Fruit fly (Drosophila melanogaster) whole organism, adult: ENCODE results near the gene CG14109.
A peak's percentile ranks its signal among the peaks of the same experiment; 100 is the strongest.

Experiments
- CG11617 ChIP-seq: fragments of 200-800 bp; sonication (Bioruptor generic); optimal IDR thresholded peaks from 2 replicates; lab custom pipeline; 2017; ENCODE audit warnings: mild to moderate bottlenecking, missing biosample characterization, missing genetic modification reagents, missing genetic modification characterization
- CG12768 ChIP-seq: fragments of 200-800 bp; sonication (Bioruptor generic); optimal IDR thresholded peaks from 2 replicates; lab custom pipeline; 2017; ENCODE audit warnings: missing biosample characterization, missing genetic modification characterization, mild to moderate bottlenecking, moderate library complexity, missing genetic modification reagents
- CG14711 ChIP-seq: fragments of 200-800 bp; sonication (Bioruptor generic); optimal IDR thresholded peaks from 2 replicates; lab custom pipeline; 2018; ENCODE audit warnings: missing biosample characterization, mild to moderate bottlenecking, missing genetic modification characterization, moderate library complexity
- CG1620 ChIP-seq: fragments of 200-800 bp; sonication (Bioruptor generic); optimal IDR thresholded peaks from 2 replicates; lab custom pipeline; 2016; ENCODE audit warnings: missing biosample characterization, missing genetic modification characterization
- CG33017 ChIP-seq: fragments of 200-800 bp; sonication (Bioruptor generic); optimal IDR thresholded peaks from 2 replicates; lab custom pipeline; 2018; ENCODE audit warnings: missing biosample characterization, mild to moderate bottlenecking, missing genetic modification characterization, moderate library complexity
- CG5204 ChIP-seq: fragments of 200-800 bp; sonication (Bioruptor generic); optimal IDR thresholded peaks from 2 replicates; lab custom pipeline; 2016; ENCODE audit warnings: missing biosample characterization, missing genetic modification characterization
- CG7045 ChIP-seq: fragments of 200-800 bp; sonication (Bioruptor generic); optimal IDR thresholded peaks from 2 replicates; lab custom pipeline; 2017; ENCODE audit warnings: missing biosample characterization, mild to moderate bottlenecking, missing genetic modification characterization
- CG7101 ChIP-seq: fragments of 200-800 bp; sonication (Bioruptor generic); optimal IDR thresholded peaks from 2 replicates; lab custom pipeline; 2018; ENCODE audit warnings: missing biosample characterization, mild to moderate bottlenecking, missing genetic modification characterization, moderate library complexity
- Clk ChIP-seq: fragments of 200-800 bp; sonication (Bioruptor generic); optimal IDR thresholded peaks from 2 replicates; lab custom pipeline; 2017; ENCODE audit warnings: missing biosample characterization, missing genetic modification characterization
- Crg-1 ChIP-seq: fragments of 200-800 bp; sonication (Bioruptor generic); optimal IDR thresholded peaks from 2 replicates; lab custom pipeline; 2016; ENCODE audit warnings: missing biosample characterization, missing genetic modification characterization
- Hr96 ChIP-seq: fragments of 200-800 bp; sonication (Bioruptor generic); optimal IDR thresholded peaks from 2 replicates; lab custom pipeline; 2016; ENCODE audit warnings: missing biosample characterization, missing genetic modification characterization
- Mnt ChIP-seq: fragments of 200-800 bp; sonication (Bioruptor generic); optimal IDR thresholded peaks from 2 replicates; lab custom pipeline; 2016; ENCODE audit warnings: missing biosample characterization, mild to moderate bottlenecking, missing genetic modification characterization
- bab1 ChIP-seq: fragments of 200-800 bp; sonication (Bioruptor generic); optimal IDR thresholded peaks from 3 replicates; lab custom pipeline; 2019; ENCODE audit warnings: missing biosample characterization, mild to moderate bottlenecking, missing genetic modification characterization, moderate library complexity
- cic ChIP-seq: fragments of 200-800 bp; sonication (Bioruptor generic); optimal IDR thresholded peaks from 2 replicates; lab custom pipeline; 2017; ENCODE audit warnings: missing biosample characterization, mild to moderate bottlenecking, missing genetic modification characterization, moderate library complexity
- cnc ChIP-seq, 2 experiments: fragments of >200 bp; optimal IDR thresholded peaks; 2 replicates each; lab custom pipeline; 2017
- kay ChIP-seq: fragments of 200-800 bp; sonication (Bioruptor generic); peaks from one replicate; lab custom pipeline; 2016; ENCODE audit warnings: missing biosample characterization, missing genetic modification characterization, borderline replicate concordance
- ovo ChIP-seq: fragments of 200-800 bp; sonication (Bioruptor generic); optimal IDR thresholded peaks from 2 replicates; lab custom pipeline; 2016; ENCODE audit warnings: missing biosample characterization, missing genetic modification characterization
- pad ChIP-seq: fragments of 200-800 bp; sonication (Bioruptor generic); optimal IDR thresholded peaks from 3 replicates; lab custom pipeline; 2017; ENCODE audit warnings: missing biosample characterization, missing genetic modification characterization, mild to moderate bottlenecking, moderate library complexity, missing genetic modification reagents
- tj ChIP-seq: fragments of 200-800 bp; sonication (Bioruptor generic); optimal IDR thresholded peaks from 3 replicates; lab custom pipeline; 2017; ENCODE audit warnings: missing biosample characterization, mild to moderate bottlenecking, missing genetic modification characterization, moderate library complexity
- toe ChIP-seq: fragments of 200-800 bp; sonication (Bioruptor generic); optimal IDR thresholded peaks from 2 replicates; lab custom pipeline; 2016; ENCODE audit warnings: missing biosample characterization, missing genetic modification characterization

CG14109 gene

DNA sequence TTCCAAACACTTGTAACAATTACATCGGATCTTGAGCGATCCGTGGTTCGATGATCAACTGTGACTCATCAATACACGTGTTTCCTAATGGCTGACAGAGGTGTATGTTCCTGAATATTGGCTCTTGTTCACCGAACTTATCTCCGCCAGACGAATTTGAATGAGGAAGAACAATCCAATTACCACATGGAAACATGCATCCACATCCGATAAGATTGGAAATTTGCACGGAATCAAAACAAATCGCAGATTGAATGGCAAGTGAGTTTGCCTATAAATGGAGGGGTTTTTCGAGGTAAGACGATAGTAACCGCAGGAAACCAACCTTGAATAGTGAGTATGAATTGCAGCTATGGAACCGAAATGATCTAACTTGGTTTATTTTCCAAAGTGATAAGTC, 3.1 kb upstream of the CG14109 start, which contains the start of gene CG10725:
CG10725 (plus strand) TSS at position 301 of the 400 bp plus-strand sequence.
- TF ChIP-seq CG7101 (tag; lab: Kevin White, UChicago): no peak
- no peak for TF ChIP-seq CG7045 (GFP tag; lab: Kevin White, UChicago)
- no peak for TF ChIP-seq cnc (optimal IDR thresholded peaks at IDR 0.05; lab: Kevin White, UChicago)
- TF ChIP-seq Clk (GFP tag; lab: Kevin White, UChicago): no peak
- no peak for TF ChIP-seq Hr96 (GFP tag; lab: Kevin White, UChicago)
- TF ChIP-seq ovo (GFP tag; lab: Kevin White, UChicago): no peak
- TF ChIP-seq CG12768 (GFP tag; lab: Kevin White, UChicago): no peak
- no peak for TF ChIP-seq cic (GFP tag; lab: Kevin White, UChicago)

DNA sequence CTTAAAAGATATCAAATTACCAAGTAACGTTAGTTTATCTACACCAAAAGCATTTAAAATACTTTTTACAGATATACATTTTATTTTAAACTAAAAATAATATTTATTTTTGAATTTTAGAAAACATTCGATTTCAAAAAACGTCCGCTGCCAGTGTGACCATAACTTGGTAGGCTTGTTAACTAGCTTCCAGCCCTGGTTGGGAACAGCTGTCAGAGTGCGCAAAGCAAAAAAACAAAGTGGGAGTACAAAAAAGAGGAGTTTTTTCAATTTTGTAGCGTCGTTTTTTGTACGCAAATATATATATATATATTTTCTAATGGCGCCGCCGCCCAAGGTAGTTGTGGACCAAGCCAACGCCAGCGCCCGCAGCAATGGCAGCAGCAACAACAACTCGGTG, 1.7 kb downstream of the CG14109 start, which contains the start of gene cmb:
cmb (plus strand) TSS at position 195 of the 400 bp plus-strand sequence.
- no peak for TF ChIP-seq tj (GFP tag; lab: Kevin White, UChicago)
- peak; percentile 36 for TF ChIP-seq bab1 (GFP tag; lab: Kevin White, UChicago)
- peak; percentile 25 for TF ChIP-seq CG11617 (GFP tag; lab: Kevin White, UChicago)
- TF ChIP-seq CG1620 (GFP tag; lab: Kevin White, UChicago): peak; percentile 26
- peak; percentile 71 for TF ChIP-seq kay (GFP tag; lab: Kevin White, UChicago)
- TF ChIP-seq pad (GFP tag; lab: Kevin White, UChicago): no peak

DNA sequence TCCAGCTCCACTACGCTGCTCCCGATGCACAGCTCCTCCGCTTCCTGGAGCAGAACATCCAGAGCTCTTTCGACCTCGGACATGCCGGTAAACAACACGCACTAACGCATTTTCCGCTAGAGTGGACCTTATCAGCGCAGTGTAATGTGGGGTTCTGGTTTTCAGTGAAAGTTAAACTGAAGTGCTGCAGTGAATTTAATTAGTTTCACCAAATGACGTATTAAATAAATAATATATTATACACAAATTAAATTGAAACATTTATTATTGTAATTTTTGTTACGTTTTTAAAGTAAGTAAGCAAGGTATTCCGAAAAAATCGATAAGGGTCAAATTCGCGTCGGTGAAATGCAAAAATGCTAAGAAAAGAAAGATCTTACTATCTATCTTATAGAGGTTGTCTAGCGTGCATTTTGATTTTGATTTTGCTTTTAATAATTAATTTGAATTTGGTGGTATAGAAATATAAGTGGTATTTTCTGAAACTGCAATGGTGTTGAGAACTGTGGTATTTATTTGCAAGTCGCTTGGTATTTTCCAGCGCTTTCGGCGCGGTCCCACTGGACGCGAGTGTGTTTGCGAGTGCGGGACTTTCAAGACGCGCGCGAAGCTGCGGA, 9.6 kb downstream of the CG14109 start, which contains the start of the genes JMJD7 and CG10738:
JMJD7 (minus strand) TSS at position 107 of the 617 bp plus-strand sequence.
CG10738 (plus strand) TSS at position 594 of the 617 bp plus-strand sequence.
- TF ChIP-seq toe (GFP tag; lab: Kevin White, UChicago) (no peak), tj (GFP tag; lab: Kevin White, UChicago) (no peak), CG5204 (GFP tag; lab: Kevin White, UChicago) (peak; percentile 20), CG14711 (peak; percentile 62), ovo (GFP tag; lab: Kevin White, UChicago) (no peak), CG7101 (tag; lab: Kevin White, UChicago) (peak; percentile 70), Mnt (GFP tag; lab: Kevin White, UChicago) (no peak), Crg-1 (GFP tag; lab: Kevin White, UChicago) (no peak), Clk (GFP tag; lab: Kevin White, UChicago) (peak; percentile 26), CG12768 (GFP tag; lab: Kevin White, UChicago) (peak; percentile 71), bab1 (GFP tag; lab: Kevin White, UChicago) (peak; percentile 78), CG1620 (GFP tag; lab: Kevin White, UChicago) (no peak), cic (GFP tag; lab: Kevin White, UChicago) (no peak), CG7045 (GFP tag; lab: Kevin White, UChicago) (peak; percentile 76), cnc (optimal IDR thresholded peaks at IDR 0.05; lab: Kevin White, UChicago) (no peak), CG11617 (GFP tag; lab: Kevin White, UChicago) (no peak), CG33017 (tag; lab: Kevin White, UChicago) (no peak), pad (GFP tag; lab: Kevin White, UChicago) (peak; percentile 8), Hr96 (GFP tag; lab: Kevin White, UChicago) (no peak), kay (GFP tag; lab: Kevin White, UChicago) (no peak)

DNA sequence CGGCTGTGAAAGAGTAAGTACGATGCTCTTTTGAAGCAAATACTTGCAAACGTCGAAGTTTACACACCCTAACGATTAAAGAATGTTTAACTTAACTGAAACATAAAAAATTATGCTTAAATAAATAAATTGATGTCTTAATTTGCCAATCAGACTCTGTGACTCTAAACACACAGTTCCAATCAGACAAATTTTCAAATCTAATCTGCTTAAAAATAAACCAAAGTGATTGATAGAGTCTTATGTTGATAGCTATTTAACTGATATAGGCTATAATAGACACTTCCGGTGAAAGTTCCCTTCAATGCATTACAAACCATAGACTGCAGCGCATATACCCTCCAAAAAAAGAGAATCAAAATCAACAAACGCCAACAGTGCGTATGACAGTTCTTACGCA, 10.9 kb downstream of the CG14109 start:
- TF ChIP-seq kay (GFP tag; lab: Kevin White, UChicago): no peak
- TF ChIP-seq CG7101 (tag; lab: Kevin White, UChicago): no peak
- no peak for TF ChIP-seq CG14711
- no peak for TF ChIP-seq cnc (optimal IDR thresholded peaks at IDR 0.05; lab: Kevin White, UChicago)
- no peak for TF ChIP-seq CG1620 (GFP tag; lab: Kevin White, UChicago)
- TF ChIP-seq Mnt (GFP tag; lab: Kevin White, UChicago): no peak
- no peak for TF ChIP-seq Hr96 (GFP tag; lab: Kevin White, UChicago)
- TF ChIP-seq CG11617 (GFP tag; lab: Kevin White, UChicago): no peak
- TF ChIP-seq ovo (GFP tag; lab: Kevin White, UChicago): no peak
- no peak for TF ChIP-seq pad (GFP tag; lab: Kevin White, UChicago)
- TF ChIP-seq CG5204 (GFP tag; lab: Kevin White, UChicago): no peak
- TF ChIP-seq Crg-1 (GFP tag; lab: Kevin White, UChicago): no peak
- TF ChIP-seq CG33017 (tag; lab: Kevin White, UChicago): no peak
- TF ChIP-seq toe (GFP tag; lab: Kevin White, UChicago): no peak
- no peak for TF ChIP-seq CG12768 (GFP tag; lab: Kevin White, UChicago)
- no peak for TF ChIP-seq bab1 (GFP tag; lab: Kevin White, UChicago)
- no peak for TF ChIP-seq cic (GFP tag; lab: Kevin White, UChicago)

DNA sequence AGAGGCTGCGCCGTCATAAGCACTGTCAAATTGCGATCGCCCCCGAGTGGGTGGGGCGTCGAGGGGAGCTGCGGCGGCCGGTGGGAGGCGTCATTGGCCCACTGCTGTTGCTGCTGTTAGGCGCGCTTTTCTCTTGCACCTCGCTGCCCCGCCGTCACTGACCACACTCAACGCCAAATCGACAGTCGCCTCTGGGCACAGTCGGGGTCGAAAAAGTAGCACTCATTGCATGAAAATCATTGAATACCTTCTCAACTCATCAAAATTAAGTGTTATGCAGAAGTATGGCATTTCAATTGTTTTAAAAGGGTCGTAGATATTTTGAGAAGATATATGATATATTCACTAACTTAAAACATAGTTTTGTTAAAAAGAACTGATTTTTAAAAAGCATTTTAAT, 11.6 kb downstream of the CG14109 start:
- TF ChIP-seq Mnt (GFP tag; lab: Kevin White, UChicago) (no peak), bab1 (GFP tag; lab: Kevin White, UChicago) (no peak), cic (GFP tag; lab: Kevin White, UChicago) (no peak), cnc (optimal IDR thresholded peaks at IDR 0.05; lab: Kevin White, UChicago) (no peak), CG1620 (GFP tag; lab: Kevin White, UChicago) (no peak), CG7101 (tag; lab: Kevin White, UChicago) (no peak), Crg-1 (GFP tag; lab: Kevin White, UChicago) (no peak), CG12768 (GFP tag; lab: Kevin White, UChicago) (no peak), Clk (GFP tag; lab: Kevin White, UChicago) (no peak), Hr96 (GFP tag; lab: Kevin White, UChicago) (no peak), CG5204 (GFP tag; lab: Kevin White, UChicago) (no peak), CG7045 (GFP tag; lab: Kevin White, UChicago) (no peak), CG33017 (tag; lab: Kevin White, UChicago) (no peak), tj (GFP tag; lab: Kevin White, UChicago) (no peak), CG14711 (no peak), toe (GFP tag; lab: Kevin White, UChicago) (no peak)
